Worm (Caenorhabditis elegans) whole organism, L4/young adult: ENCODE measurements around the gene fipp-1.

ENCODE experiments used
- W03F9.2 ChIP-seq: fragments of 150-350 bp; optimal IDR thresholded peaks from 2 replicates; lab custom pipeline; 2014; ENCODE audit warnings: missing biosample characterization, missing genetic modification characterization
- dao-5 ChIP-seq: sonication (generic microtip); optimal IDR thresholded peaks from 2 replicates; lab custom pipeline; 2016; ENCODE audit warnings: missing genotype, missing genetic modification characterization, moderate library complexity, missing compliant biosample characterization
- him-1 ChIP-seq: sonication (generic microtip); optimal IDR thresholded peaks from 2 replicates; lab custom pipeline; 2016; ENCODE audit warnings: missing genotype, missing genetic modification reagents, missing genetic modification characterization, missing compliant biosample characterization

The fipp-1 gene

ce11 chrV:4356047-4356612 is 15.5 kb upstream of the fipp-1 start:
- TF ChIP-seq him-1 (no peak), dao-5 (tag; lab: Kevin White, UChicago) (no peak)

ce11 chrV:4357369-4357768 is 14.2 kb upstream of the fipp-1 start:
- TF ChIP-seq W03F9.2 = no peak
- no peak for TF ChIP-seq him-1

- no peak for TF ChIP-seq W03F9.2
- no peak for TF ChIP-seq dao-5 (tag; lab: Kevin White, UChicago)
These were observed 12.5 kb upstream of the fipp-1 start for ce11 chrV:4359127-4359526.

- TF ChIP-seq W03F9.2 (no peak), him-1 (no peak), dao-5 (tag; lab: Kevin White, UChicago) (no peak)
These were observed 11.6 kb upstream of the fipp-1 start for ce11 chrV:4360018-4360417.

- no peak for TF ChIP-seq dao-5 (tag; lab: Kevin White, UChicago)
- TF ChIP-seq him-1 = no peak
- TF ChIP-seq W03F9.2 = no peak
These were observed 10.1 kb upstream of the fipp-1 start, which contains the start of gene F32D1.3 for ce11 chrV:4361505-4361904. F32D1.3 (minus strand) TSS chrV:4361569.

- no peak for TF ChIP-seq dao-5 (tag; lab: Kevin White, UChicago)
- TF ChIP-seq W03F9.2 = no peak
- TF ChIP-seq him-1 = no peak
These were observed 7.1 kb upstream of the fipp-1 start, which contains the start of gene grl-13 for ce11 chrV:4364517-4364916. grl-13 (minus strand) TSS chrV:4364617.

- TF ChIP-seq him-1 (no peak), dao-5 (tag; lab: Kevin White, UChicago) (no peak), W03F9.2 (no peak)
These were observed 5.2 kb upstream of the fipp-1 start, which contains the start of gene F32D1.11 for ce11 chrV:4366440-4366839. F32D1.11 (minus strand) TSS chrV:4366540.

ce11 chrV:4370515-4370914 is 1.1 kb upstream of the fipp-1 start:
- no peak for TF ChIP-seq dao-5 (tag; lab: Kevin White, UChicago)
- no peak for TF ChIP-seq W03F9.2
- no peak for TF ChIP-seq him-1

ce11 chrV:4372986-4373385 is 1.4 kb downstream of the fipp-1 start:
- TF ChIP-seq W03F9.2 = no peak
- no peak for TF ChIP-seq dao-5 (tag; lab: Kevin White, UChicago)
- no peak for TF ChIP-seq him-1

- TF ChIP-seq dao-5 (tag; lab: Kevin White, UChicago) = no peak
- no peak for TF ChIP-seq him-1
- TF ChIP-seq W03F9.2 = no peak
These were observed 2.0 kb downstream of the fipp-1 start for ce11 chrV:4373656-4374055.

- TF ChIP-seq him-1 (no peak), W03F9.2 (no peak), dao-5 (tag; lab: Kevin White, UChicago) (no peak)
These were observed 3.0 kb downstream of the fipp-1 start, which contains the start of gene neg-1 for ce11 chrV:4374625-4375024. neg-1 (minus strand) TSS chrV:4374874.

ce11 chrV:4375807-4376564 is 4.4 kb downstream of the fipp-1 start, which contains the start of gene F32D1.7:
F32D1.7 (minus strand) TSS chrV:4376173.
- TF ChIP-seq him-1 (no peak), dao-5 (tag; lab: Kevin White, UChicago) (no peak), W03F9.2 (peak; percentile 11)

- TF ChIP-seq dao-5 (tag; lab: Kevin White, UChicago) = no peak
These were observed 6.0 kb downstream of the fipp-1 start, which contains the start of gene F32D1.8 for ce11 chrV:4377622-4378021. F32D1.8 (minus strand) TSS chrV:4377722.

ce11 chrV:4382298-4382697 is 10.7 kb downstream of the fipp-1 start, which contains the start of gene F13A2.1:
F13A2.1 (minus strand) TSS chrV:4382398.
- TF ChIP-seq dao-5 (tag; lab: Kevin White, UChicago) (no peak), W03F9.2 (no peak), him-1 (no peak)

ce11 chrV:4384482-4384881 is 12.9 kb downstream of the fipp-1 start, which contains the start of gene F13A2.2:
F13A2.2 (minus strand) TSS chrV:4384582.
- TF ChIP-seq W03F9.2 (no peak), dao-5 (tag; lab: Kevin White, UChicago) (no peak), him-1 (no peak)
